Fruit fly (Drosophila melanogaster): Measurements from ENCODE around the gene CG44325.
A peak's percentile ranks its signal among the peaks of the same experiment; 100 is the strongest.

CG44325 gene

dm6 chrX:9080962-9081361 lies 2.7 kb upstream of the CG44325 start, which contains the start of the genes CG7246 and HP1b (continued):
- TF ChIP-seq ara (GFP tag; IDR thresholded peaks at IDR 0.05) (peak; percentile 54; the same call in 1 of the 2 replicates), crp (GFP tag; optimal IDR thresholded peaks at IDR 0.05) (peak in 1 of 2 experiments; percentile 9), sens-2 (GFP tag; IDR thresholded peaks at IDR 0.05) (peak; percentile 61; the same call in 1 of the 2 replicates), CG15073 (GFP tag; optimal IDR thresholded peaks at IDR 0.05) (no peak), Ptx1 (GFP tag; IDR thresholded peaks at IDR 0.05) (peak; percentile 84), stc (GFP tag; IDR thresholded peaks at IDR 0.05) (peak; percentile 74), Kr (GFP tag; optimal IDR thresholded peaks at IDR 0.05) (no peak), CG2712 (tag; optimal IDR thresholded peaks at IDR 0.05) (peak; percentile 82), mld (GFP tag; IDR thresholded peaks at IDR 0.05; ENCODE audit: partially characterized antibody) (no peak), crol (GFP tag; IDR thresholded peaks at IDR 0.05) (no peak), Fer1 (GFP tag; optimal IDR thresholded peaks at IDR 0.05) (peak; percentile 68), Sox102F (GFP tag; optimal IDR thresholded peaks at IDR 0.05) (peak; percentile 70), CG3281 (GFP tag; optimal IDR thresholded peaks at IDR 0.05) (peak; percentile 63), D19B (GFP tag; optimal IDR thresholded peaks at IDR 0.05) (peak; percentile 26), H2.0 (GFP tag; IDR thresholded peaks at IDR 0.05) (peak; percentile 63), CG4820 (GFP tag; optimal IDR thresholded peaks at IDR 0.05) (peak; percentile 54), ems (GFP tag; optimal IDR thresholded peaks at IDR 0.05) (peak; percentile 59), CG12659 (GFP tag; optimal IDR thresholded peaks at IDR 0.05) (peak; percentile 69), CG31388 (GFP tag; optimal IDR thresholded peaks at IDR 0.05) (peak; percentile 24), CG6813 (GFP tag; optimal IDR thresholded peaks at IDR 0.05) (no peak), insv (GFP tag; optimal IDR thresholded peaks at IDR 0.05) (peak in 1 of 2 experiments; percentile 12), CG42726 (GFP tag; IDR thresholded peaks at IDR 0.05; ENCODE audit: partially characterized antibody) (no peak), CG12391 (tag; optimal IDR thresholded peaks at IDR 0.05) (peak; percentile 83), rib (GFP tag; IDR thresholded peaks at IDR 0.05) (peak; percentile 42; the same call in 1 of the 2 replicates), CG9876 (GFP tag; optimal IDR thresholded peaks at IDR 0.05) (no peak), Poxn (GFP tag; IDR thresholded peaks at IDR 0.05) (no peak; the same call in 1 of the 2 replicates), CG3726 (GFP tag; IDR thresholded peaks at IDR 0.05) (0 out of 3 replicates have a peak, but pooled peaks have one; percentile 39), Bteb2 (GFP tag; optimal IDR thresholded peaks at IDR 0.05) (peak; percentile 46), Oli (tag; optimal IDR thresholded peaks at IDR 0.05) (peak; percentile 31), ken (GFP tag; IDR thresholded peaks at IDR 0.05) (peak; percentile 75), Max (GFP tag; optimal IDR thresholded peaks at IDR 0.05) (peak; percentile 72), kay (GFP tag; optimal IDR thresholded peaks at IDR 0.05) (peak; percentile 27), fru (optimal IDR thresholded peaks at IDR 0.05) (no peak), sr (GFP tag; IDR thresholded peaks at IDR 0.05) (no peak), CG17359 (tag; optimal IDR thresholded peaks at IDR 0.05) (peak; percentile 69), CG2199 (GFP tag; IDR thresholded peaks at IDR 0.05) (0 out of 3 replicates have a peak, but pooled peaks have one; percentile 10), klu (GFP tag; IDR thresholded peaks at IDR 0.05) (peak; percentile 56; the same call in 1 of the 2 replicates), Doc2 (GFP tag; IDR thresholded peaks at IDR 0.05) (no peak), Jarid2 (GFP tag; optimal IDR thresholded peaks at IDR 0.05) (no peak), CG18764 (GFP tag; optimal IDR thresholded peaks at IDR 0.05) (peak; percentile 32), E2f2 (GFP tag; IDR thresholded peaks at IDR 0.05) (peak; percentile 67), maf-S (GFP tag; optimal IDR thresholded peaks at IDR 0.05) (peak; percentile 29), CG12942 (GFP tag; optimal IDR thresholded peaks at IDR 0.05) (peak; percentile 56), Dfd (GFP tag; optimal IDR thresholded peaks at IDR 0.05) (no peak), shn (GFP tag; optimal IDR thresholded peaks at IDR 0.05) (no peak), da (GFP tag; optimal IDR thresholded peaks at IDR 0.05) (no peak), Dll (GFP tag; IDR thresholded peaks at IDR 0.05; ENCODE audit: partially characterized antibody) (peak; percentile 85), ham (GFP tag; IDR thresholded peaks at IDR 0.05) (no peak), Hr78 (GFP tag; optimal IDR thresholded peaks at IDR 0.05) (no peak), CG43689 (GFP tag; IDR thresholded peaks at IDR 0.05) (no peak), Atf3 (GFP tag; optimal IDR thresholded peaks at IDR 0.05) (peak; percentile 0)

All from whole organism, embryonic.